Worm (Caenorhabditis elegans): ENCODE results near the gene ceh-81.
A peak's percentile ranks its signal among the peaks of the same experiment; 100 is the strongest.

The ceh-81 gene

ce11 chrII:1728253-1728652, 1.9 kb upstream of the ceh-81 start, which contains the start of gene btb-9 (continued):
- TF ChIP-seq lin-13 (GFP tag; optimal IDR thresholded peaks at IDR 0.05), result no peak

- TF ChIP-seq nhr-28 (tag; optimal IDR thresholded peaks at IDR 0.05), result no peak
These were observed 1.7 kb downstream of the ceh-81 start, which contains the start of gene ceh-82 for ce11 chrII:1731932-1732331. Gene ceh-82, plus strand, starts transcription at chrII:1732232.

- TF ChIP-seq Y48G9A.11 (GFP tag; IDR thresholded peaks at IDR 0.05) (no peak), unc-62 (GFP tag; optimal IDR thresholded peaks at IDR 0.05 in 1 of 2) (peak in 1 of 2 experiments; percentile 96), unc-62 (tag; optimal IDR thresholded peaks at IDR 0.05) (no peak), nhr-77 (tag; optimal IDR thresholded peaks at IDR 0.05) (no peak), ces-1 (GFP tag; optimal IDR thresholded peaks at IDR 0.05) (no peak), nhr-76 (tag; optimal IDR thresholded peaks at IDR 0.05) (no peak), sdz-12 (GFP tag; optimal IDR thresholded peaks at IDR 0.05) (no peak)
These were observed 4.9 kb downstream of the ceh-81 start for ce11 chrII:1735145-1735544.

- TF ChIP-seq lim-7 (GFP tag; IDR thresholded peaks at IDR 0.05), result no peak
- no peak for TF ChIP-seq gei-8 (GFP tag; optimal IDR thresholded peaks at IDR 0.05)
- no peak for TF ChIP-seq egl-43 (GFP tag; IDR thresholded peaks at IDR 0.05)
- no peak for TF ChIP-seq set-16 (GFP tag; IDR thresholded peaks at IDR 0.05)
- TF ChIP-seq mep-1 (tag; optimal IDR thresholded peaks at IDR 0.05), result no peak
- no peak for TF ChIP-seq php-3 (GFP tag; IDR thresholded peaks at IDR 0.05)
- TF ChIP-seq nhr-28 (tag; optimal IDR thresholded peaks at IDR 0.05), result peak; percentile 13
- TF ChIP-seq hlh-11 (tag; optimal IDR thresholded peaks at IDR 0.05), result peak; percentile 50
- TF ChIP-seq nhr-42 (GFP tag; IDR thresholded peaks at IDR 0.05), result no peak
- TF ChIP-seq attf-4 (tag; optimal IDR thresholded peaks at IDR 0.05), result no peak
- no peak for TF ChIP-seq nhr-11 (tag; optimal IDR thresholded peaks at IDR 0.05)
- no peak for TF ChIP-seq lin-39 (tag; optimal IDR thresholded peaks at IDR 0.05)
- TF ChIP-seq jun-1 (tag; optimal IDR thresholded peaks at IDR 0.05), result no peak
- no peak for TF ChIP-seq ama-1 (optimal IDR thresholded peaks at IDR 0.05)
- no peak for TF ChIP-seq lsy-2 (tag; optimal IDR thresholded peaks at IDR 0.05)
- no peak for TF ChIP-seq lin-13 (GFP tag; optimal IDR thresholded peaks at IDR 0.05)
- no peak for TF ChIP-seq mxl-3 (GFP tag; optimal IDR thresholded peaks at IDR 0.05)
- TF ChIP-seq ceh-62 (tag; optimal IDR thresholded peaks at IDR 0.05), result no peak
- TF ChIP-seq pqm-1 (tag; optimal IDR thresholded peaks at IDR 0.05), result no peak
- TF ChIP-seq aly-2 (tag; optimal IDR thresholded peaks at IDR 0.05), result no peak
- TF ChIP-seq unc-62 (GFP tag; optimal IDR thresholded peaks at IDR 0.05 in 1 of 2), result peak in 1 of 2 experiments; percentile 34
- TF ChIP-seq unc-62 (tag; optimal IDR thresholded peaks at IDR 0.05), result no peak
- TF ChIP-seq sdz-12 (GFP tag; optimal IDR thresholded peaks at IDR 0.05), result no peak
- TF ChIP-seq cey-2 (tag; optimal IDR thresholded peaks at IDR 0.05; ENCODE audit: borderline replicate concordance, insufficient read depth), result no peak
- TF ChIP-seq duxl-1 (tag; optimal IDR thresholded peaks at IDR 0.05; ENCODE audit: poor library complexity), result peak; percentile 98
- no peak for TF ChIP-seq daf-8 (GFP tag; IDR thresholded peaks at IDR 0.05)
These were observed 6.2 kb downstream of the ceh-81 start, which contains the start of gene ceh-83 for ce11 chrII:1736353-1736752. Gene ceh-83, minus strand, starts transcription at chrII:1736533.

- TF ChIP-seq nhr-28 (tag; optimal IDR thresholded peaks at IDR 0.05) (no peak), aha-1 (tag) (peak; percentile 68)
These were observed 8.6 kb downstream of the ceh-81 start, which contains the start of the genes irld-9 and irld-33 for ce11 chrII:1738844-1739243. Gene irld-9, minus strand, starts transcription at chrII:1738944. Gene irld-33, plus strand, starts transcription at chrII:1739052.

- no peak for TF ChIP-seq lin-13 (GFP tag; optimal IDR thresholded peaks at IDR 0.05)
- TF ChIP-seq egl-27 (tag; optimal IDR thresholded peaks at IDR 0.05), result no peak
- TF ChIP-seq mdt-29 (GFP tag; IDR thresholded peaks at IDR 0.05), result no peak
- TF ChIP-seq ctbp-1 (GFP tag; IDR thresholded peaks at IDR 0.05), result no peak
- no peak for TF ChIP-seq snpc-1.2 (GFP tag; IDR thresholded peaks at IDR 0.05)
- no peak for TF ChIP-seq zip-2 (tag; optimal IDR thresholded peaks at IDR 0.05)
- no peak for TF ChIP-seq sdz-12 (GFP tag; optimal IDR thresholded peaks at IDR 0.05)
- no peak for TF ChIP-seq hlh-30 (tag; optimal IDR thresholded peaks at IDR 0.05; ENCODE audit: insufficient read depth)
- no peak for TF ChIP-seq aha-1 (tag)
These were observed 11.0 kb downstream of the ceh-81 start, which contains the start of gene K07G6.1 for ce11 chrII:1741248-1741647. Gene K07G6.1, plus strand, starts transcription at chrII:1741548.

Measured in whole organism, L4 larva.